Worm (Caenorhabditis elegans) whole organism, early embryonic: ENCODE measurements around the gene sra-10.

Source experiments
- B0310.2 ChIP-seq: sonication (generic microtip); optimal IDR thresholded peaks from 2 replicates; lab custom pipeline; 2016; ENCODE audit warnings: mild to moderate bottlenecking, missing genetic modification characterization, missing compliant biosample characterization
- F13C5.2 ChIP-seq: sonication (generic microtip); optimal IDR thresholded peaks from 2 replicates; lab custom pipeline; 2017; ENCODE audit warnings: mild to moderate bottlenecking, missing genetic modification characterization, inconsistent platforms, missing compliant biosample characterization
- aly-1 ChIP-seq: sonication (generic microtip); optimal IDR thresholded peaks from 2 replicates; lab custom pipeline; 2016; ENCODE audit warnings: missing genetic modification characterization, missing compliant biosample characterization
- ama-1 ChIP-seq: fragments of 150-350 bp; optimal IDR thresholded peaks from 2 replicates; lab custom pipeline; 2014
- ceh-13 ChIP-seq: fragments of 200-800 bp; sonication (Bioruptor generic); optimal IDR thresholded peaks from 2 replicates; lab custom pipeline; 2018; ENCODE audit warnings: mild to moderate bottlenecking, missing genetic modification characterization, missing compliant biosample characterization
- ceh-36 ChIP-seq: sonication (generic microtip); optimal IDR thresholded peaks from 2 replicates; lab custom pipeline; 2016; ENCODE audit warnings: missing genetic modification characterization, inconsistent platforms, missing compliant biosample characterization
- ets-7 ChIP-seq: sonication (generic microtip); optimal IDR thresholded peaks from 2 replicates; lab custom pipeline; 2016; ENCODE audit warnings: missing genotype, missing genetic modification characterization, missing compliant biosample characterization
- flt-1 ChIP-seq: fragments of 200-800 bp; sonication (Bioruptor generic); IDR thresholded peaks from 2 replicates; pipeline ENCODE4 v1.3.6; 2022; ENCODE audit warnings: missing genetic modification characterization, missing compliant biosample characterization
- hmbx-1 ChIP-seq: sonication (generic microtip); optimal IDR thresholded peaks from 2 replicates; lab custom pipeline; 2016; ENCODE audit warnings: mild to moderate bottlenecking, missing genetic modification characterization, missing compliant biosample characterization
- hmg-4 ChIP-seq: fragments of 200-800 bp; sonication (Bioruptor generic); optimal IDR thresholded peaks from 2 replicates; lab custom pipeline; 2018; ENCODE audit warnings: mild to moderate bottlenecking, missing genetic modification characterization, missing compliant biosample characterization
- hnd-1 ChIP-seq: sonication (generic microtip); optimal IDR thresholded peaks from 2 replicates; lab custom pipeline; 2016; ENCODE audit warnings: missing genetic modification characterization, missing compliant biosample characterization
- pes-1 ChIP-seq: fragments of 200-800 bp; sonication (Bioruptor generic); IDR thresholded peaks from 2 replicates; pipeline ENCODE4 v1.3.6; 2022; ENCODE audit warnings: missing genetic modification reagents, missing genetic modification characterization, missing compliant biosample characterization
- scrt-1 ChIP-seq: fragments of 200-800 bp; sonication (Bioruptor generic); IDR thresholded peaks from 2 replicates; pipeline ENCODE4 v1.3.6; 2022; ENCODE audit warnings: missing genetic modification characterization, missing compliant biosample characterization
- sea-1 ChIP-seq: fragments of 200-800 bp; sonication (Bioruptor generic); conservative IDR thresholded peaks from 2 replicates; pipeline ENCODE4 v1.3.6; 2022; ENCODE audit warnings: missing genetic modification characterization, missing compliant biosample characterization
- tbx-11 ChIP-seq: fragments of 200-800 bp; sonication (Bioruptor generic); IDR thresholded peaks from 2 replicates; pipeline ENCODE4 v1.3.6; 2022; ENCODE audit warnings: missing genetic modification characterization, missing compliant biosample characterization
- tbx-37 ChIP-seq: fragments of 200-800 bp; sonication (Bioruptor generic); conservative IDR thresholded peaks from 2 replicates; pipeline ENCODE4 v1.3.6; 2022; ENCODE audit warnings: missing genetic modification reagents, missing genetic modification characterization, missing compliant biosample characterization
- tra-4 ChIP-seq: sonication (generic microtip); optimal IDR thresholded peaks from 2 replicates; lab custom pipeline; 2017; ENCODE audit warnings: missing genetic modification characterization, missing compliant biosample characterization

The sra-10 gene

ce11 chrII:10888979-10889378, 5.9 kb downstream of the sra-10 start, which contains the start of gene ptr-8:
Gene ptr-8, plus strand, starts transcription at chrII:10889279.
- TF ChIP-seq hmbx-1 (tag; lab: Kevin White, UChicago) (no peak), hmg-4 (GFP tag; lab: Kevin White, UChicago) (no peak), aly-1 (no peak), ets-7 (tag; lab: Kevin White, UChicago) (no peak), ceh-13 (GFP tag; lab: Kevin White, UChicago) (no peak), ama-1 (lab: Kevin White, UChicago) (no peak), F13C5.2 (tag; lab: Kevin White, UChicago) (no peak), flt-1 (GFP tag; lab: Robert Waterston, UW) (no peak), hnd-1 (no peak), tbx-11 (GFP tag; lab: Robert Waterston, UW) (no peak), B0310.2 (tag; lab: Kevin White, UChicago) (no peak), ceh-36 (tag; lab: Kevin White, UChicago) (no peak), tra-4 (tag; lab: Kevin White, UChicago) (no peak)

ce11 chrII:10887097-10887496, 7.8 kb downstream of the sra-10 start:
- no peak for TF ChIP-seq ceh-13 (GFP tag; lab: Kevin White, UChicago)
- TF ChIP-seq ets-7 (tag; lab: Kevin White, UChicago), result no peak
- no peak for TF ChIP-seq tra-4 (tag; lab: Kevin White, UChicago)
- no peak for TF ChIP-seq aly-1
- TF ChIP-seq F13C5.2 (tag; lab: Kevin White, UChicago), result no peak
- no peak for TF ChIP-seq scrt-1 (GFP tag; lab: Robert Waterston, UW)
- TF ChIP-seq sea-1 (GFP tag; lab: Robert Waterston, UW), result no peak
- TF ChIP-seq flt-1 (GFP tag; lab: Robert Waterston, UW), result no peak
- no peak for TF ChIP-seq tbx-11 (GFP tag; lab: Robert Waterston, UW)
- TF ChIP-seq ceh-36 (tag; lab: Kevin White, UChicago), result no peak
- no peak for TF ChIP-seq ama-1 (lab: Kevin White, UChicago)
- TF ChIP-seq hnd-1, result no peak
- no peak for TF ChIP-seq pes-1 (GFP tag; lab: Robert Waterston, UW)
- no peak for TF ChIP-seq B0310.2 (tag; lab: Kevin White, UChicago)
- TF ChIP-seq hmg-4 (GFP tag; lab: Kevin White, UChicago), result no peak
- TF ChIP-seq hmbx-1 (tag; lab: Kevin White, UChicago), result no peak
- TF ChIP-seq tbx-37 (GFP tag; lab: Robert Waterston, UW), result no peak

DNA sequence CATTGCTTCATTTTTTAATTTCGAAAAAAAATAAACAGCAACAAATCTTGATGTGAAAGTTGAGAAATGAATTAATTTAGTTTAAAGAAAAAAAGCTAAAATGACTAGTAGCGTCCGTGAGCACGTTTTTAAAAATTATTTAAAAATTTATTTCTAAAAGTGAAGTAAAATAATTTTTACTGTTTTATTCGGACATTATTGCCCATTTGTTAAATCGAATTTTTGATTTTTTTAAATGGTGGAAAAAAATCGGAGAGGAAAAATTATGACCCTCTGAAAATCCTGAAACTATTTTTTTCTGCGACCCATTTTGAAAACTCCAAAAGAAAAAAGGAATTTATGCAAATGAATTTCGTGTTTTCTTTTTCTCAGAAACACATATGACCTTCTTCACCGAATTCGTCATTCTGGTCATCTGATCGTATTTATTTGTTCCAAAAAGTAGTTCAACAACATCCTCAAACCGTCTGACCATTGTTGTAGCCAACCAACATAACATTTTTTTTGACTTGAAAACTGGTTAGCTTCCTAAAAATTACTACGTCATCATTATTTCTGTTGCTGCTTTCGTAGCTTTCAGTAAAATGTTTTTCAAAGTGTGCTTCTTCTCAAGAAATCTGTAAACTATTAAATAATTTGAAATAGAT, 8.9 kb downstream of the sra-10 start, which contains the start of gene F44F4.3:
F44F4.3 (minus strand) TSS at position 51 of the 647 bp plus-strand sequence.
- TF ChIP-seq pes-1 (GFP tag; lab: Robert Waterston, UW), result no peak
- no peak for TF ChIP-seq ama-1 (lab: Kevin White, UChicago)
- no peak for TF ChIP-seq F13C5.2 (tag; lab: Kevin White, UChicago)
- TF ChIP-seq ceh-36 (tag; lab: Kevin White, UChicago), result no peak
- no peak for TF ChIP-seq hnd-1

DNA sequence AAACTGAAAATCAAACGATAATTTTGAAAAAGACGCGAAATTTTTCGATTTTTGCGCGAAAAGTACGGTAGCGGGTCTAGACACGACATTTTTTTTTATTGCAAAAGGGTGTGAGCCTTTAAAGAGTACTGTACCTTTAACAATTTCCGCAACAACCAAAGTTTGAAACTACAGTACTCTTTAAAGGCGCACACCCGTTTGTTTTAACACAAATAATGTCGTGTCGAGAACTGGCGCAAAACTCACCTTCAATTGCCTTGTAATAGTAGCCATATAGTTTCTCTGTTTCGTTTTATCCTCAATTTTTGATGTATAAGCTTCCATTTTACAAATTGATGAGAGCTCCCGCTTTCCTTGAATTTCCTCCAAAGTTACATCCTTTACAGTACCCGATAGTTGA, 9.6 kb downstream of the sra-10 start:
- TF ChIP-seq B0310.2 (tag; lab: Kevin White, UChicago) (no peak), ets-7 (tag; lab: Kevin White, UChicago) (no peak), hnd-1 (no peak), aly-1 (no peak), tbx-37 (GFP tag; lab: Robert Waterston, UW) (no peak), hmg-4 (GFP tag; lab: Kevin White, UChicago) (no peak), tbx-11 (GFP tag; lab: Robert Waterston, UW) (no peak), ceh-13 (GFP tag; lab: Kevin White, UChicago) (no peak), sea-1 (GFP tag; lab: Robert Waterston, UW) (no peak), hmbx-1 (tag; lab: Kevin White, UChicago) (no peak), pes-1 (GFP tag; lab: Robert Waterston, UW) (no peak), ceh-36 (tag; lab: Kevin White, UChicago) (no peak), F13C5.2 (tag; lab: Kevin White, UChicago) (no peak), scrt-1 (GFP tag; lab: Robert Waterston, UW) (no peak), ama-1 (lab: Kevin White, UChicago) (no peak), tra-4 (tag; lab: Kevin White, UChicago) (no peak), flt-1 (GFP tag; lab: Robert Waterston, UW) (no peak)

ce11 chrII:10884396-10884795, 10.5 kb downstream of the sra-10 start, which contains the start of gene egg-3:
Gene egg-3, minus strand, starts transcription at chrII:10884441.
- TF ChIP-seq pes-1 (GFP tag; lab: Robert Waterston, UW), result no peak
- no peak for TF ChIP-seq ets-7 (tag; lab: Kevin White, UChicago)

DNA sequence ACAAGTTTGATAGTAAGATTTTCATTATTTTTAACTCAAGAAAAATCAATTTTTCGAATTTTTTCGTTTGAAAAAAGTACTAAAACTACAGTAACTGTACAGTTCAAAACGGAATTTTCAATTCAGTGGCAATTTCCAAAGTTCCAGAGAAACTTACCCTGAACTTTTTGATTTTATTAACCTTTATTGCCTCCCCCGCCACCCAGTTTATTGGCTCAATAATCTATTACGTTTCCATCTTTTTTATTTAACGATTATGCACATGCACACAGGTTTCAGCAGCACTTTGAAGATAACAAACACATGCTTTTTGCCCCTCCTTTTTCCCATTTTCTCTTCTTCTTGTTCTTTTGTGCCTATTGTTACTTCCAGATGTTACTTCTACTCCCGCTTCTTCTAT, 14.3 kb downstream of the sra-10 start, which contains the start of gene lurp-1:
lurp-1 (plus strand) TSS at position 301 of the 400 bp plus-strand sequence.
- no peak for TF ChIP-seq flt-1 (GFP tag; lab: Robert Waterston, UW)
- TF ChIP-seq tbx-11 (GFP tag; lab: Robert Waterston, UW), result no peak
- TF ChIP-seq ceh-36 (tag; lab: Kevin White, UChicago), result no peak

ce11 chrII:10873631-10874030, 21.3 kb downstream of the sra-10 start, which contains the start of gene orc-2:
Gene orc-2, plus strand, starts transcription at chrII:10873931.
- TF ChIP-seq sea-1 (GFP tag; lab: Robert Waterston, UW) (no peak), ets-7 (tag; lab: Kevin White, UChicago) (no peak), aly-1 (no peak), hmbx-1 (tag; lab: Kevin White, UChicago) (no peak), ceh-13 (GFP tag; lab: Kevin White, UChicago) (no peak), B0310.2 (tag; lab: Kevin White, UChicago) (no peak), tra-4 (tag; lab: Kevin White, UChicago) (no peak), tbx-11 (GFP tag; lab: Robert Waterston, UW) (no peak), scrt-1 (GFP tag; lab: Robert Waterston, UW) (no peak), hmg-4 (GFP tag; lab: Kevin White, UChicago) (no peak), flt-1 (GFP tag; lab: Robert Waterston, UW) (no peak), F13C5.2 (tag; lab: Kevin White, UChicago) (no peak), ceh-36 (tag; lab: Kevin White, UChicago) (no peak)
